Worm (Caenorhabditis elegans): Measurements from ENCODE around the gene cwn-2.

- TF ChIP-seq madf-3 (GFP tag; IDR thresholded peaks at IDR 0.05) = no peak
- no peak for TF ChIP-seq tlf-1 (GFP tag; optimal IDR thresholded peaks at IDR 0.05)
- no peak for TF ChIP-seq snpc-1.1 (tag; optimal IDR thresholded peaks at IDR 0.05; ENCODE audit: insufficient read depth)
- no peak for TF ChIP-seq let-526 (GFP tag; IDR thresholded peaks at IDR 0.05)
- TF ChIP-seq dox-1 (GFP tag; IDR thresholded peaks at IDR 0.05) = no peak
These were observed 44.6 kb upstream of the cwn-2 start, which contains the start of gene F44D12.8 for ce11 chrIV:10022991-10023390.
